Worm (Caenorhabditis elegans) whole organism, L1 larva: ENCODE results near the gene ppm-1.D.

Experiments used
- ceh-82 ChIP-seq, 3 experiments: fragments of 150-350 bp in 1 of 3; sonication (generic microtip) in 2 of 3; optimal IDR thresholded peaks; 2 replicates each; lab custom pipeline; 2014 to 2017; ENCODE audit warnings: missing biosample characterization in 3 of 3, missing genetic modification characterization in 3 of 3
- lsy-2 ChIP-seq, 2 experiments: fragments of 150-350 bp; optimal IDR thresholded peaks; 2 replicates each; lab custom pipeline; 2014; ENCODE audit warnings: missing biosample characterization in 2 of 2, missing genetic modification characterization in 2 of 2
- sox-4 ChIP-seq: sonication (generic microtip); optimal IDR thresholded peaks from 2 replicates; lab custom pipeline; 2016; ENCODE audit warnings: missing genetic modification characterization, missing compliant biosample characterization
- ztf-11 ChIP-seq, 2 experiments: sonication (generic microtip); optimal IDR thresholded peaks; 2 replicates each; lab custom pipeline; 2016 to 2017; ENCODE audit warnings: missing genetic modification characterization in 2 of 2, missing biosample characterization in 1 of 2, missing compliant biosample characterization in 1 of 2

DNA sequence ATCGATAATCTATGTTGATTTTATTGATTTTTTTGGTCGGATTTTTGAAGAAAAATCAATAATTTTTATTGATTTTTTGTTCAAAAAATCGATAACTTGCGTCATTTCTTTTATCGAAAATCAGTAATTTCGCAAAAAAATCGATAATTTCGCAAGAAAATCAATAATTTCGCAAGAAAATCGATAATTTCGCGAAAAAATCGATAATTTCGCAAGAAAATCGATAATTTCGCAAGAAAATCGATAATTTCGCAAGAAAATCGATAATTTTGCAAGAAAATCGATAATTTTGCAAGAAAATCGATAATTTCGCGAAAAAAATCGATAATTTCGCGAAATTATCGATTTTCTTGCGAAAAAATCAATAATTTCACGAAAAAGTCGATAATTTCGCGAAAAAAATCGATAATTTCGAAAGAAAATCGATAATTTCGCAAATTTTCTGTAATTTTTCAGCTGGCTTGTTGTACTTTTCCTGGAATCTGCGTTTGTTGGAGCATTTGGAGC lies 48.0 kb upstream of the ppm-1.D start:
- TF ChIP-seq sox-4 (tag; lab: Kevin White, UChicago): no peak
- no peak for TF ChIP-seq lsy-2 (tag; optimal IDR thresholded peaks at IDR 0.05; lab: Kevin White, UChicago)
- no peak for TF ChIP-seq ceh-82 (tag; optimal IDR thresholded peaks at IDR 0.05; lab: Kevin White, UChicago)
- TF ChIP-seq ztf-11 (tag; optimal IDR thresholded peaks at IDR 0.05; lab: Kevin White, UChicago): no peak
